Worm (Caenorhabditis elegans) whole organism, dauer: ENCODE data around the gene T19D12.9.

Source experiments
- unc-62 ChIP-seq: sonication (generic microtip); optimal IDR thresholded peaks from 2 replicates; lab custom pipeline; 2017; ENCODE audit warnings: missing biosample characterization, missing genetic modification reagents, missing genetic modification characterization

T19D12.9 gene

DNA sequence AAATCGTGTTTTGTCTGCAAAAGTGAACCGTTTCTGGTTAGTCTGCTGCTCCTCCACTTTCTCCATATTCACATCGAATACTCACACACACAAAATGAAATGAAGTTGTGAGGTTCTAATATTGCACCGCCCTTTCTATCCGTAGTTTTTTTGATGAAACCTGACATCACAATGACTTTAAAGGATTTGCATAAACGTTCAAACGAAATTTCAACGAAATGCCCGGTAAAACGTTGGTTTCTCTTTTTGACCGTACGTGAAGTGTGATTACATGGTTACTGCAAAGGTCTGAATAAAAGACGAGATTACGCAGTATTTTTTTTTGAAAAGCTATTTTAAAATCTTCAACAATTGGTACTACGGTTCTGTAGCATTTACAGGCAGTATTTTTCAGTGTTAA is at the start of gene T19D12.9:
Gene T19D12.9 (minus strand): TSS at position 101 of the 400 bp plus-strand sequence.
- no peak for TF ChIP-seq unc-62 (GFP tag; lab: Kevin White, UChicago)

DNA sequence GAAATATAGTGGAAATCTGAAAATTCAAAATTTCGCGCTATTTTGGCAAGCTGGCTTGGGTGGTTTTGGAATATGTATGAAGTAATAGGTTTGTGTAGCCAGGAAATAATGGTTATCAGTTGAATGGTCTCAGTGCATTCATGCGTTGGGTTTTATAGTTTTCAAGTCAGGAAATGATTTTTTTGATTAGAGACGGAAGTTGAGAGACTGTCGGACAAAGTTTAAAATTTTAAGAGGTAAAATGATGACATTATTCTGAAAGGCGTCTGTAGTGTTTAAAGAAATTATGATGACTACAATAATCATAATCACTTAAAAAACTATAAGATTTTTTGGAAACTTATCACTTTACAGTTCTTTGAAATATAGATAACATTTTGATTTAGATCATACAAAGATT is 47.3 kb upstream of the T19D12.9 start, which contains the start of gene C18H9.6:
Gene C18H9.6 (minus strand): TSS at position 129 of the 400 bp plus-strand sequence.
- no peak for TF ChIP-seq unc-62 (GFP tag; lab: Kevin White, UChicago)

DNA sequence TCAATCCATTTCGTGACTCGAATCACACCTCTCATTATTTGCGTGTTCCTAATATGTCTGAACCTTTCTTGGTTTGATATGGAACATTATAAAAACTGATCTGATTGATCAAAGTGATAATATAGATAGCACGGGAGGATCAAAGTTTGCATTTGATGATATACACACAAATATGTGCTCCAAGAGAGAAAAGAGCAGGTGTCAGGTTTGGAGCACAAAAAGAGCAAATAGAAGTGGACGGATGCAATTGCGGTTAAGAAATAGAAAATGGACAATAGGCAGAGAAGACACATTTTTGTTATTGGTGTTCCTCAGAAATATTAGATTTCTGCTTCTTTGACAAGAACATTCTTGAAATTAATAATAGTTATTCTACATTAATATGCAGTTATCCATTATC is 44.6 kb upstream of the T19D12.9 start, which contains the start of gene C18H9.1:
Gene C18H9.1 (plus strand): TSS at position 301 of the 400 bp plus-strand sequence.
- TF ChIP-seq unc-62 (GFP tag; lab: Kevin White, UChicago), result no peak

DNA sequence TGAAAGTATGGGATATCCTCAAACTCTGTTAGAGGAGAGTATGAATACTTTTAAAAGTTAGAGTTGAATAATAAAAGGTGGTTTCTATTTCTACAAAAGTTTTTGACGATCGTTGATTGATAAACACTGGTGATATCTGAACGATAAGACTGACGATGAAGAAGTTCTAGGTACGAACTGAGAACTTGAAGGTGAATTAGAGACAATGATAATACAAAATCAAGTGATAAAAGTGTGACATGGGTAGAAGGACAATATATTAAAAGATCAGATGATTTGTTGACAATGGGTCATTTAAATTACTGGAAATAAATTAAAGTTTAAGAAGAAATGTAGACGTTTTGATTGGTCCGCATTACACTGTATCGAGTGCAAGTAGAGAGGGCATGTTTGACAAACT is 41.2 kb upstream of the T19D12.9 start, which contains the start of gene C18H9.5:
Gene C18H9.5 (minus strand): TSS at position 179 of the 400 bp plus-strand sequence.
- no peak for TF ChIP-seq unc-62 (GFP tag; lab: Kevin White, UChicago)

DNA sequence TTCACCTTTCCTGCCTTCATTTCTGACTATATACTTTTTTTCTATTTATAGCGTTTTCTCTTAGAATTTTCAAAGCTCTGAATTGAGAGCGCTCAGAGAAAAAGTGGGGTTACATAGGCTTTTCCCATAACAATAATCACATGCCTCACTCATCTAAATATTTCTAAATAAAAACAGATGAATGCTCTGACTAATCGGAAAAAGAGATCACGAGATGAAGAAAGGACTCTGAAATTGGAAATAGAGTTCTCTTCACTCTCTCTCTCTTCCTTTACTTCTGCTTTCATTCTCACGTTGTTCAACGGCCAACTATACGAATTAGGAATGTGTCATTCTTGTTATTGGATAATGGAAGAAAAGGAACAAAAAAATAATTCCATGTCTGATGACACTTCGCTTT is 34.9 kb upstream of the T19D12.9 start:
- TF ChIP-seq unc-62 (GFP tag; lab: Kevin White, UChicago), result no peak

DNA sequence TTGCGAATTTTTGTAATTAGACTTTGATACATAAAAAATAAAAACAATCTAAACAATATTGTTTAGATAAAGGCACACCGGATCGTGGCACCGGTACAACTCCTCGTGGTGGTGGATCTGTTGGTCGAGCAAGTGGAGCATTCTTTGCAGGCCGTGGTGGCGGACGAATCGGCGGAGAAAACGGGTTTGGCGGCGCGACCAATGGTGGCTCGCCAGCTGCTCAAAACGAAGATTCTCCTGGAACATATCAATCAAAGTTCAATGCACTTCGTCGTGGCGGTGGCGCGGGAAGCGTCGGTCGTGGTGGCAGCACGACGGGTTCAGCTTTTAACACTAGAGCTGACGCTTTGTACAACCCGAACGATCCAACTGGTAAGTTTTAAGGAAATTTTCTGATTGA is 31.8 kb upstream of the T19D12.9 start:
- no peak for TF ChIP-seq unc-62 (GFP tag; lab: Kevin White, UChicago)

DNA sequence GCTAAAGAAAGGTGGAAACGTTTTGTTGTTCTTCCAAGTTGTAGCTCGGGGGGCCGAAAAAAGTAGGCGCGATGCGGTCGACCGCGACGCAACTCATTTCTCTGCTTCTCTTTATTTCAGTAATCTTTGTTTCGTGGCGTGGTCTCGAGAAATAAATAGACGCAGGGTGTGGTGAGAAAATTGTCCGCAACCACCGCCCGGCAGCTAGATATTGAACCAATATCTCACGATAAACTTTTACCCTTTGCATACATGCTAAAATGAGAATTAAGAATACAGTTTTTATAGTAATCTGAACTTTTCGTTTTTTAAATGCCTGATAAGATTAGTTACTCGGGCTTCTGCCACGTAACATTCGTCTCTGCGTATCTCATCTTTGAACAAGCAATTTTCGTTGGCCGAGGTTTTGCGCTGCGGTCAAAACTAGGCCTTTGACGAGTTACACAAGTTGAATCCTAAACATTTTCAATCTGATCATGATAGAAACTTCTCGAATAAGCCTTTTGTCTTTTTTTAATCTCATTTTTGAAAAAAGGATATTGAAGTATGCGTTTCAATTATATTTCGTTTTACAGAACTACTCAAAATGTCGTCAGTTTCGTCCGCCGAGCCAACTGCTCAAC is 29.6 kb upstream of the T19D12.9 start, which contains the start of gene gyf-1:
Gene gyf-1 (plus strand): TSS at position 573 of the 623 bp plus-strand sequence.
- TF ChIP-seq unc-62 (GFP tag; lab: Kevin White, UChicago), result no peak

DNA sequence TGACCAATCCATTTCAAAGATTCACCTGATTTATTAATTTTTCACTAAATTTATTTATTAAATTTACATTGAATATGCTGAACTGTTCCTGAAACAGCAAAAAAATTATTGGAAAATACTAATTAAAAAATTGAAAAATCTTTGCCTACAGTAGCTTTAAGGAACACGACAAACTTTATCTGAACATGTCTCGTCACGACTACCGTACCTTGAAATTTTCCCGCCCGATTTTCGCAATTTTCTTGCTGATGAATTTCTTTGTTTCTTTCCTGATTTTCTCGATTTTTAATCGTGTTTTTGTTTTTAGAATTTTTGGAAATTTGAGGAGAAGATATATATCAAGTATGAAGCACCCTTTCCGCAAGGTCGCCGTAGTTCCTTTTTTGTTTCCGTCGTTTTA is 28.7 kb upstream of the T19D12.9 start:
- TF ChIP-seq unc-62 (GFP tag; lab: Kevin White, UChicago), result no peak

DNA sequence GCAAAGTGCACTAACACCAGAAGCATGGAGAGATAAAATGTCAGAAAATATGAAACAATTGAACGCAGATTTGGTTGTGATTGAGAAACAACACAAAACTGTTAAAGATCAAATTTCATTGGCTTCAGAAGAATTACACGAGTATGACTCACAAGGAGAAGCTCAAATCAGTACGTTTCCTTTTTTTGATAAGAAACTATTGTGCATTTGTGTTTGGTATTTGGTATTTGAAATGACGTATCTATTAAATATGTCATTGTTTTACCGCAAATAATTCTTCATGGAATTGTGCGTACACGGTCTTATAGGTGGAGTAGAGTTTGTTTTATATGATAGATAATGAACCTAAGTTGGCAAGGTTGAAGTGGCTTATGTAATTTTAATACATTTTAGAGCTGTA is 27.3 kb upstream of the T19D12.9 start:
- TF ChIP-seq unc-62 (GFP tag; lab: Kevin White, UChicago), result no peak

DNA sequence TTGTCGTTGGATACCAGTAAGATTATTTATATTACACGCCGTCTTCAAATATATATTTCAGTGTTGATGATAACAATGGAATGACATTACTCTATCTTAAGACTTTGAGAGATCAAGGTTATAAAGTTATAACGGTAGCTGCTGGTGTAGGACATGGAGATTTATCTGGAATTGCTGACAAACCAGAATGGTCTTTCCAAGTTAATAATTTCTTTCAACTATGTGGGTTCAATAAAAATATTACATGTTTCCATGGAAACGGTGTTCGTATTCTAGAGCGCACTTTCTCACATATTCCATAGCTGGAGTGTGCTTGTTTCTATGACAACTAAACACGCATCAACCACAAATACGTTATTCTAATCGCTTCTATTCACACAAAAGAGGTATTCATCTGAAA is 25.5 kb upstream of the T19D12.9 start, which contains the start of gene ift-74:
Gene ift-74 (plus strand): TSS at position 301 of the 400 bp plus-strand sequence.
- TF ChIP-seq unc-62 (GFP tag; lab: Kevin White, UChicago), result no peak

DNA sequence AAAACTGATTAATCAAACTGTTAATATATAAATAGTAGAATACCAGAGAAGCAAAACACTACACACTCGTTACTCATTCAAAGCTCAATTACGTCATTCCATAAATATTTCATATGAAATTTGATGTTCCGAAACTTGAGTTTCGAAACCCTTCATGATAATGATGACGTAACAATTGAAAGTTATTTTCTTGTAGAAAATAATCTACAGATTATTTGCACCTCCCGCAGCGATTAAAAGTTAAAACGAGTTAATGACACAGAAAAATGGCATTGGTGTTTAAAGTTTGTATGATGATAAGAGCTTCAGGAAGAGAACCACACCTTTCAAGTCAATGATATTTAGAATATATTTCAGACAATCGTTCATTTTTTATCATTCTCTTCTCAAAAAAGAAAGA is 19.7 kb upstream of the T19D12.9 start, which contains the start of gene H43E16.1:
Gene H43E16.1 (plus strand): TSS at position 375 of the 400 bp plus-strand sequence.
- no peak for TF ChIP-seq unc-62 (GFP tag; lab: Kevin White, UChicago)

DNA sequence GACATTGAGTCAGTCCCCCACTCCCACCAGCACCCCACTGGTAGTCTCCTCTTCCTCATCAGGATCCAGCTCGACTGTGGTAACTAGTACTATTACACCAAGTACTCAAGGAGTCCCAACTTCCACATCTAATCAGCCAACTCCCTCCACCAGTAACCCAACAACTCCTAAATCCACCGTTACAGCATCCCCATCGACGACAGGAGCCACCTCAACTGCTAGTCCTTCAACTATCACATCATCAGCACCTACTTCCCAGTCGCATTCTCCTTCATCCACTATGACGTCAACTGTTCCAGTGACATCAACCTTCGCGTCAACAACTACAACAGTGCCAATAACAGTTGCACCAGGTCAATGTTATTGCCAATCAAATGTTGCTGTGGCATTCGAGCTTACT is 14.3 kb upstream of the T19D12.9 start:
- no peak for TF ChIP-seq unc-62 (GFP tag; lab: Kevin White, UChicago)

DNA sequence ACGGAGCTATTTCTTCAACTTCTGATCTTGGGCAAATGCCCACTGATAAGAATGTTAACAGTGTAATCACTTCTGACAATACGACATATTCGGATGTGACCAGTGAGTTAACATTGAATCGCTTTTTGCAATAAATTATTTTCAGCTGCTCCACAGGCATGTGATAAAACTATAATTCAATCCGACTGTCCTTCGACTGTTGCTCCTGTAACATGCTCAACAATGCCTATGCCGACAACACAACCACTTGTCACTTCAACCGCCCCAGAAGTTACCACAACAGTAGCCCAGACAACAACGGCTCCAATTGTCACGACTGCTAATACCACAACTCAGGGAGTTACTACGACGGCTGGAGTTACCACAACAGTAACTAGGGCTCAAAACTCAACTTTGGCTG is 13.3 kb upstream of the T19D12.9 start:
- no peak for TF ChIP-seq unc-62 (GFP tag; lab: Kevin White, UChicago)

DNA sequence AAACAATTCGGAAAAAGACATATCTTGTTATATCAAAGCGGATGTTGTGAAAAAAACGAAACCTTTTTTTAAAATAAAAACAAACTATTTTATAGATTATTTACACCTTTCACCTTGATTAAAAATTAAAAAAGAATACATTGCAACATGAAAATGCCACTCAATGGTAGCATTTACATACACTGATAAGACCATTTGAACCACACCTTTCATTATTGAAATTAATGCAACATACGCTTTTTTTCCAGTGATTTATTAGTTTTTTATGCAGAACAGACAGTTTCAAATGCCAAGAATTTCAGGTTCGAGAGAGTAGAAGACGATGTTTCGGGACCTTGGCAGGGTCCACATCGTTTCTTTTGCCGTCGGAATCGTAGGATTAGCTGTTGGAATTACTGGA is 12.4 kb upstream of the T19D12.9 start, which contains the start of gene T19D12.1:
Gene T19D12.1 (plus strand): TSS at position 301 of the 400 bp plus-strand sequence.
- TF ChIP-seq unc-62 (GFP tag; lab: Kevin White, UChicago), result no peak

DNA sequence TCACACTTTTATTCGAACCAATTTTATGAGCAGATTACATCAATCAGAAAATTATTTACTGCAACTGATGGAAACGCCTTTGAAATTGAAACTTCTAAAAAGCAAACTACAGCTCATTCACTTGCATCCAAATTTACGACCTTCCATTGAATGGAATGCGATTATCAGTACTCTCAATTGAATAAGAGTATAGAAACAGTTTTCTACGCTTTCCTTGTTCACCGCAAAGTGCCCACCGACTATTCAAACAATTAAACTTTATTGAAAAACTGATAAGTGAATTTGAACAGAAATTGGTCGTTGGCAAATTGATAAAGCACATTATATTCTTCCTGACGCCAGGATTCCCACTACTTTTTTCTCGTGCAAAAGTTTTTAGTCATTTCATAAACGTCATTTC is 11.7 kb upstream of the T19D12.9 start:
- no peak for TF ChIP-seq unc-62 (GFP tag; lab: Kevin White, UChicago)

DNA sequence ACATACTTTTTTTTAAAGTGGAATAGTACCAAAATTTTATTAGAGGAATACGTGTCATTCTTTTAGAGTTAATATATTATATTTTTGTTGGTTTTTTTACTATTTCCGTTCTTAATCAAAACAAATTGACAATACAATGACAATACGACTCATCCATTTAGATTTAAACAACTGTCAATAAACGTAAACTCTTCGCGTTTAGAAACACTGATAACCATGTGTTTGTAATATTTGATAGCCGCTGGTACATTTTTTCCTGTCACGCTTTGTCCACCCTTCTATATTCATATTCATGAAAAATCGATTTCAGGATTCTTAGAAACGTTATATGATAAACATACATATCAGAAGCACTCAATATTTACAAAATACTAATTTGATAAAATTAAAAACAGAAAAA is 9.6 kb upstream of the T19D12.9 start:
- TF ChIP-seq unc-62 (GFP tag; lab: Kevin White, UChicago), result no peak

DNA sequence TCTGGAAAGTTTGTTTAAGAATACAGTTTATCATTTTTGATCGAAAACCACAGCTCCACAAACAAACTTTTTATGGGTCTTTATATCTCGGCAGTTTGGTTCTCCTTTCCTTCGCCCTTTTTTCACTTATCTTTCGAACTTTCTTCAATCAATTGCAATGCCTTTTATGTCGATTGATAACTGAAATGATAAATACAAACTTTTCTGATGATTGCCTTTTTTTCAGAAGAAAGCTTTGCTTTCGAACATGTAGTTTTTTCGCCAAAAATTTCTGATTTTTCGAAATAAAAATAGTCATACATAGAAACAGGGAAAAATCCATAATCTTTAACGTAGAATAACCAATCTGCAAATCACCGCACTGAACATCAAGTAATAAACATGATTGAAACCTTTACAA is 7.0 kb upstream of the T19D12.9 start, which contains the start of gene T19D12.2:
Gene T19D12.2 (plus strand): TSS at position 125 of the 400 bp plus-strand sequence.
- no peak for TF ChIP-seq unc-62 (GFP tag; lab: Kevin White, UChicago)
